Fruit fly (Drosophila melanogaster): Measurements from ENCODE around the gene Gba1b.

- TF ChIP-seq ac (GFP tag; optimal IDR thresholded peaks at IDR 0.05), result no peak
- TF ChIP-seq B-H2 (GFP tag; optimal IDR thresholded peaks at IDR 0.05), result no peak
- no peak for TF ChIP-seq Hsf (GFP tag; optimal IDR thresholded peaks at IDR 0.05)
- TF ChIP-seq Ptx1 (GFP tag; IDR thresholded peaks at IDR 0.05), result no peak
- TF ChIP-seq gsb (GFP tag; IDR thresholded peaks at IDR 0.05), result no peak
- no peak for TF ChIP-seq CG7786 (GFP tag; optimal IDR thresholded peaks at IDR 0.05)
- no peak for TF ChIP-seq eyg (GFP tag; optimal IDR thresholded peaks at IDR 0.05)
- no peak for TF ChIP-seq wdn (GFP tag; IDR thresholded peaks at IDR 0.05)
- no peak for TF ChIP-seq dm (GFP tag; optimal IDR thresholded peaks at IDR 0.05)
- TF ChIP-seq CG1233 (GFP tag; optimal IDR thresholded peaks at IDR 0.05), result no peak
- TF ChIP-seq Dek (tag; optimal IDR thresholded peaks at IDR 0.05), result no peak
- TF ChIP-seq bcd (GFP tag; optimal IDR thresholded peaks at IDR 0.05), result no peak
- TF ChIP-seq cg (GFP tag; optimal IDR thresholded peaks at IDR 0.05), result no peak
- TF ChIP-seq psq (GFP tag; optimal IDR thresholded peaks at IDR 0.05), result no peak
Measured at dm6 chr3R:23732533-23732932, 27.9 kb downstream of the Gba1b start.
